Fruit fly (Drosophila melanogaster) whole organism, embryonic: ENCODE measurements around the gene Grip128.

Experiments used
- ATbp ChIP-seq: fragments of 200-800 bp; sonication (Bioruptor generic); optimal IDR thresholded peaks from 2 replicates; lab custom pipeline; 2017; ENCODE audit warnings: missing biosample characterization, mild to moderate bottlenecking, missing genetic modification characterization, missing genetic modification reagents
- CG10543 ChIP-seq: fragments of 200-800 bp; sonication (Bioruptor generic); optimal IDR thresholded peaks from 3 replicates; lab custom pipeline; 2017; ENCODE audit warnings: missing biosample characterization, mild to moderate bottlenecking, missing genetic modification characterization, moderate library complexity
- CG11504 ChIP-seq: fragments of 200-800 bp; sonication (Bioruptor generic); optimal IDR thresholded peaks from 3 replicates; lab custom pipeline; 2019; ENCODE audit warnings: missing biosample characterization, mild to moderate bottlenecking, missing genetic modification characterization, moderate library complexity
- CG11696 ChIP-seq: fragments of 200-800 bp; sonication (Bioruptor generic); IDR thresholded peaks from 2 replicates; pipeline ENCODE4 v1.3.6; 2022; ENCODE audit warnings: missing biosample characterization, missing genetic modification characterization
- CG1233 ChIP-seq: fragments of 200-800 bp; sonication (Bioruptor generic); optimal IDR thresholded peaks from 4 replicates; lab custom pipeline; 2018; ENCODE audit warnings: missing biosample characterization, mild to moderate bottlenecking, missing genetic modification characterization
- CG15601 ChIP-seq: fragments of 200-800 bp; sonication (Bioruptor generic); optimal IDR thresholded peaks from 3 replicates; lab custom pipeline; 2019; ENCODE audit warnings: missing biosample characterization, mild to moderate bottlenecking, missing genetic modification characterization, moderate library complexity
- CG1603 ChIP-seq: fragments of 200-800 bp; sonication (Bioruptor generic); optimal IDR thresholded peaks from 2 replicates; lab custom pipeline; 2019; ENCODE audit warnings: missing biosample characterization, mild to moderate bottlenecking, missing genetic modification characterization, moderate library complexity
- CG1792 ChIP-seq: fragments of 200-800 bp; sonication (Bioruptor generic); optimal IDR thresholded peaks from 2 replicates; lab custom pipeline; 2016; ENCODE audit warnings: missing biosample characterization, missing genetic modification characterization
- CG18262 ChIP-seq: fragments of 200-800 bp; optimal IDR thresholded peaks from 3 replicates; lab custom pipeline; 2019; ENCODE audit warnings: missing biosample characterization, mild to moderate bottlenecking, missing genetic modification characterization, moderate library complexity
- CG2712 ChIP-seq: fragments of 200-800 bp; optimal IDR thresholded peaks from 3 replicates; lab custom pipeline; 2019; ENCODE audit warnings: missing biosample characterization, mild to moderate bottlenecking, missing genetic modification characterization, moderate library complexity
- CG30403 ChIP-seq: fragments of 200-800 bp; sonication (Bioruptor generic); optimal IDR thresholded peaks from 3 replicates; lab custom pipeline; 2016; ENCODE audit warnings: missing biosample characterization, missing genetic modification characterization
- CG3065 ChIP-seq: fragments of 200-800 bp; sonication (Bioruptor generic); optimal IDR thresholded peaks from 2 replicates; lab custom pipeline; 2016; ENCODE audit warnings: missing biosample characterization, missing genetic modification characterization
- CG31441 ChIP-seq: fragments of 200-800 bp; sonication (Bioruptor generic); IDR thresholded peaks from 2 replicates; pipeline ENCODE4 v1.3.6; 2022; ENCODE audit warnings: missing biosample characterization, missing genetic modification characterization
- CG33213 ChIP-seq: fragments of 200-800 bp; sonication (Bioruptor generic); optimal IDR thresholded peaks from 3 replicates; lab custom pipeline; 2016; ENCODE audit warnings: missing biosample characterization, missing genetic modification characterization
- CG5953 ChIP-seq: fragments of 200-800 bp; sonication (Bioruptor generic); IDR thresholded peaks from 2 replicates; pipeline ENCODE4 v1.3.6; 2022; ENCODE audit warnings: missing biosample characterization, missing genetic modification characterization
- CG6175 ChIP-seq: fragments of 200-800 bp; sonication (Bioruptor generic); IDR thresholded peaks from 3 replicates; pipeline ENCODE4 v1.3.6; 2022; ENCODE audit warnings: missing biosample characterization, missing genetic modification characterization
- CG6254 ChIP-seq: fragments of 200-800 bp; sonication (Bioruptor generic); optimal IDR thresholded peaks from 3 replicates; lab custom pipeline; 2017; ENCODE audit warnings: mild to moderate bottlenecking, missing biosample characterization, missing genetic modification reagents, missing genetic modification characterization
- CG7745 ChIP-seq: fragments of 200-800 bp; sonication (Bioruptor generic); optimal IDR thresholded peaks from 2 replicates; lab custom pipeline; 2018; ENCODE audit warnings: missing biosample characterization, mild to moderate bottlenecking, missing genetic modification characterization, moderate library complexity
- CG8290 ChIP-seq, 3 experiments: fragments of 200-800 bp; sonication (Bioruptor generic); optimal IDR thresholded peaks; 2 replicates each; lab custom pipeline; 2016 to 2019; ENCODE audit warnings: missing biosample characterization in 3 of 3, missing genetic modification characterization in 3 of 3, mild to moderate bottlenecking in 2 of 3, moderate library complexity in 1 of 3
- CG9609 ChIP-seq: fragments of 200-800 bp; sonication (Bioruptor generic); optimal IDR thresholded peaks from 3 replicates; lab custom pipeline; 2016; ENCODE audit warnings: missing biosample characterization, missing genetic modification characterization
- CG9727 ChIP-seq: fragments of 200-800 bp; sonication (Bioruptor generic); optimal IDR thresholded peaks from 3 replicates; lab custom pipeline; 2017; ENCODE audit warnings: missing biosample characterization, mild to moderate bottlenecking, missing genetic modification characterization
- Ets65A ChIP-seq: fragments of 200-800 bp; sonication (Bioruptor generic); peaks from one replicate; lab custom pipeline; 2016; ENCODE audit warnings: missing biosample characterization, missing genetic modification characterization
- HLH54F ChIP-seq: fragments of 200-800 bp; sonication (Bioruptor generic); optimal IDR thresholded peaks from 3 replicates; lab custom pipeline; 2016; ENCODE audit warnings: missing biosample characterization, missing genetic modification characterization
- Kr ChIP-seq: fragments of 200-800 bp; sonication (Bioruptor generic); optimal IDR thresholded peaks from 2 replicates; lab custom pipeline; 2017; ENCODE audit warnings: missing biosample characterization, mild to moderate bottlenecking, missing genetic modification characterization
- Med ChIP-seq: fragments of 200-800 bp; sonication (Bioruptor generic); peaks from one replicate; lab custom pipeline; 2016; ENCODE audit warnings: missing biosample characterization, missing genetic modification characterization, mild to moderate bottlenecking, inconsistent platforms, moderate library complexity
- Mes4 ChIP-seq: fragments of 200-800 bp; sonication (Bioruptor generic); optimal IDR thresholded peaks from 2 replicates; lab custom pipeline; 2016; ENCODE audit warnings: missing biosample characterization, missing genetic modification characterization
- Sox100B ChIP-seq: fragments of 200-800 bp; sonication (Bioruptor generic); optimal IDR thresholded peaks from 3 replicates; lab custom pipeline; 2018; ENCODE audit warnings: missing biosample characterization, mild to moderate bottlenecking, missing genetic modification characterization
- Trl ChIP-seq, 3 experiments: fragments of >200 bp in 2 of 3; fragments of 200-800 bp in 1 of 3; sonication (Bioruptor generic) in 1 of 3; optimal IDR thresholded peaks; 2 replicates in 1 of 3; 3 replicates in 2 of 3; lab custom pipeline; 2016 to 2017; ENCODE audit warnings: missing biosample characterization in 1 of 3, missing genetic modification characterization in 1 of 3
- ap ChIP-seq: fragments of 200-800 bp; sonication (Bioruptor generic); IDR thresholded peaks from 2 replicates; pipeline ENCODE4 v1.3.6; 2022; ENCODE audit warnings: missing biosample characterization, missing genetic modification characterization
- bigmax ChIP-seq: fragments of 200-800 bp; sonication (Bioruptor generic); optimal IDR thresholded peaks from 2 replicates; lab custom pipeline; 2018; ENCODE audit warnings: missing biosample characterization, mild to moderate bottlenecking, missing genetic modification characterization
- bsh ChIP-seq, 2 experiments: fragments of 200-800 bp; sonication (Bioruptor generic); optimal IDR thresholded peaks; 2 replicates each; lab custom pipeline; 2017 to 2018; ENCODE audit warnings: mild to moderate bottlenecking in 2 of 2, missing biosample characterization in 2 of 2, missing genetic modification characterization in 2 of 2, moderate library complexity in 1 of 2
- cg ChIP-seq: fragments of 200-800 bp; sonication (Bioruptor generic); optimal IDR thresholded peaks from 3 replicates; lab custom pipeline; 2019; ENCODE audit warnings: missing biosample characterization, mild to moderate bottlenecking, missing genetic modification characterization, moderate library complexity
- chm ChIP-seq: fragments of 200-800 bp; sonication (Bioruptor generic); IDR thresholded peaks from 2 replicates; pipeline ENCODE4 v1.3.6; 2022; ENCODE audit warnings: missing biosample characterization, missing genetic modification characterization
- crol ChIP-seq: fragments of 200-800 bp; sonication (Bioruptor generic); IDR thresholded peaks from 2 replicates; pipeline ENCODE4 v1.3.6; 2022; ENCODE audit warnings: missing biosample characterization, missing genetic modification characterization
- danr ChIP-seq: fragments of 200-800 bp; sonication (Bioruptor generic); IDR thresholded peaks from 2 replicates; pipeline ENCODE4 v1.3.6; 2022; ENCODE audit warnings: missing biosample characterization, missing genetic modification characterization
- dati ChIP-seq: fragments of 200-800 bp; sonication (Bioruptor generic); IDR thresholded peaks from 2 replicates; pipeline ENCODE4 v1.3.6; 2022; ENCODE audit warnings: missing biosample characterization, missing genetic modification characterization
- gem ChIP-seq: fragments of 200-800 bp; sonication (Bioruptor generic); optimal IDR thresholded peaks from 2 replicates; lab custom pipeline; 2019; ENCODE audit warnings: missing biosample characterization, mild to moderate bottlenecking, missing genetic modification characterization, moderate library complexity
- grau ChIP-seq: fragments of 200-800 bp; optimal IDR thresholded peaks from 3 replicates; lab custom pipeline; 2019; ENCODE audit warnings: missing biosample characterization, mild to moderate bottlenecking, missing genetic modification characterization, moderate library complexity
- gt ChIP-seq: fragments of 200-800 bp; sonication (Bioruptor generic); IDR thresholded peaks from 2 replicates; pipeline ENCODE4 v1.3.6; 2022; ENCODE audit warnings: missing biosample characterization, missing genetic modification characterization
- ham ChIP-seq: fragments of 200-800 bp; sonication (Bioruptor generic); IDR thresholded peaks from 2 replicates; pipeline ENCODE4 v1.3.6; 2022; ENCODE audit warnings: missing biosample characterization, missing genetic modification characterization
- kni ChIP-seq: fragments of 200-800 bp; sonication (Bioruptor generic); optimal IDR thresholded peaks from 3 replicates; lab custom pipeline; 2017; ENCODE audit warnings: mild to moderate bottlenecking, missing biosample characterization, missing genetic modification reagents, missing genetic modification characterization
- nmo ChIP-seq: fragments of 200-800 bp; sonication (Bioruptor generic); optimal IDR thresholded peaks from 2 replicates; lab custom pipeline; 2018; ENCODE audit warnings: missing biosample characterization, mild to moderate bottlenecking, missing genetic modification characterization, moderate library complexity
- phol ChIP-seq: fragments of 200-800 bp; sonication (Bioruptor generic); optimal IDR thresholded peaks from 3 replicates; lab custom pipeline; 2018; ENCODE audit warnings: missing biosample characterization, mild to moderate bottlenecking, missing genetic modification characterization, moderate library complexity
- pros ChIP-seq: fragments of 200-800 bp; sonication (Bioruptor generic); optimal IDR thresholded peaks from 3 replicates; lab custom pipeline; 2019; ENCODE audit warnings: missing biosample characterization, mild to moderate bottlenecking, missing genetic modification characterization, moderate library complexity
- ro ChIP-seq: fragments of 200-800 bp; sonication (Bioruptor generic); IDR thresholded peaks from 2 replicates; pipeline ENCODE4 v1.3.6; 2022; ENCODE audit warnings: missing biosample characterization, missing genetic modification characterization
- row ChIP-seq: fragments of 200-800 bp; sonication (Bioruptor generic); IDR thresholded peaks from 3 replicates; pipeline ENCODE4 v1.3.6; 2022; ENCODE audit warnings: missing biosample characterization, missing genetic modification characterization
- sqz ChIP-seq: fragments of 200-800 bp; sonication (Bioruptor generic); optimal IDR thresholded peaks from 3 replicates; lab custom pipeline; 2018; ENCODE audit warnings: missing biosample characterization, mild to moderate bottlenecking, missing genetic modification characterization

Grip128 gene

DNA sequence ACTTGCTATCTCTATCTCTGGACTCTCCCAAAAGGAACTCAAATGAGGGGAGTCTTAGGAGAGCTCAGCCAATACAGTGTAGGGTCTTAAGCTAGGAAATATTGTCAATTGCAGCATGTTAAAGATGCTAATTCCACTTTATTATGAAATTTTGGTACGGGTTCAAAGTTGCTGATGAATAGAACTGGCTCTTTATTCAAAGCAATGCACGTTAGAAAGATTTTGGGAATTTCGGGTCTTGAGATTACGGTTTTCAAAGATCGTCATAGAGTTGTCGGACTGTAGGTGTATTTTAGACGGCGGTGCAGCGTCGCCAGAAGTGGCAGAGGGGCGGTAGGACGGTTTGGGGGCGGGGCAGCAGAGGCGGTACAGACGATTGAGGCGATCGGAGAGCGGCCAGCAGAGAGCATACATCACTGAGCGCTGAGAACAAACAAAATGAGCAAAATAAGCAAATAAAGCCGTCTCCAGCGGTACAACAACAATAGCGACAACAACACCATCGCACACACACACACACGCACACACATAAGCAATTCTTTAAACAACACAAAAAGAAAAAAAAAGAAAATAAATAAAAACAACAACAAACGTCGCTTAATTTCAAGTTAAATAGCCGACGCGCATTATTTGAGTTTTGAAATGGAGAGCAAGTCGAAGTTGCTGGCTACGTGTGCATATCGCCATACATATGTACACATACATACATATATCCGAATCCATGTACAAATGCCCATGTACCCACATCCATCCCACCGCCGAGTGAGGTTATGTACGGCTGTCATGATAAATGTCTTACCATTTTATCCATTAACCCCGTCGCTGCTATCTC lies 25.7 kb upstream of the Grip128 start (continued):
- peak; percentile 20 for TF ChIP-seq CG6254 (GFP tag; lab: Kevin White, UChicago)
- peak; percentile 41 for TF ChIP-seq CG2712 (tag; lab: Kevin White, UChicago)
- peak; percentile 52 for TF ChIP-seq cg (GFP tag; lab: Kevin White, UChicago)
- TF ChIP-seq Trl (optimal IDR thresholded peaks at IDR 0.05; lab: Kevin White, UChicago), result peak; percentile 41 to 49
- TF ChIP-seq Trl (GFP tag; optimal IDR thresholded peaks at IDR 0.05; lab: Kevin White, UChicago), result no peak
- peak; percentile 71 for TF ChIP-seq ATbp
- TF ChIP-seq CG11504, result peak; percentile 1
- no peak for TF ChIP-seq ro (GFP tag; lab: Robert Waterston, UW)
- TF ChIP-seq CG30403, result peak; percentile 15
- TF ChIP-seq row (GFP tag; lab: Robert Waterston, UW), result peak; percentile 46
- peak; percentile 33 for TF ChIP-seq CG9727
- TF ChIP-seq crol (GFP tag; lab: Robert Waterston, UW), result peak; percentile 37; the same call in 1 of the 2 replicates
- TF ChIP-seq gem (tag; lab: Kevin White, UChicago), result peak; percentile 23
- no peak for TF ChIP-seq CG33213 (GFP tag; lab: Kevin White, UChicago)
- TF ChIP-seq danr (GFP tag; lab: Robert Waterston, UW), result no peak
- no peak for TF ChIP-seq Mes4 (GFP tag; lab: Kevin White, UChicago)
- no peak for TF ChIP-seq Sox100B (GFP tag; lab: Kevin White, UChicago)
- no peak for TF ChIP-seq gt (GFP tag; lab: Robert Waterston, UW)
- TF ChIP-seq CG15601 (tag; lab: Kevin White, UChicago), result peak; percentile 45
- TF ChIP-seq pros (GFP tag; lab: Kevin White, UChicago), result no peak
- peak; percentile 17 for TF ChIP-seq CG10543 (GFP tag; lab: Kevin White, UChicago)
- no peak for TF ChIP-seq CG9609 (GFP tag; lab: Kevin White, UChicago)
- peak; percentile 16 for TF ChIP-seq CG7745 (tag; lab: Kevin White, UChicago)
- TF ChIP-seq sqz (GFP tag; lab: Kevin White, UChicago), result peak; percentile 39
- TF ChIP-seq Kr (GFP tag; lab: Kevin White, UChicago), result peak; percentile 4
- peak; percentile 5 for TF ChIP-seq CG1233 (GFP tag; lab: Kevin White, UChicago)
- TF ChIP-seq Med (GFP tag; lab: Kevin White, UChicago), result peak; percentile 71
- TF ChIP-seq CG1603 (tag; lab: Kevin White, UChicago), result peak; percentile 20
- TF ChIP-seq ap (GFP tag; lab: Robert Waterston, UW), result 0 out of 2 replicates have a peak, but pooled peaks have one; percentile 9
- no peak for TF ChIP-seq HLH54F (GFP tag; lab: Kevin White, UChicago)
- no peak for TF ChIP-seq CG1792 (GFP tag; lab: Kevin White, UChicago)
- TF ChIP-seq CG18262, result peak; percentile 32
- peak; percentile 28 for TF ChIP-seq nmo (GFP tag; lab: Kevin White, UChicago)
- TF ChIP-seq chm (GFP tag; lab: Robert Waterston, UW), result peak; percentile 11; the same call in 1 of the 2 replicates
- peak; percentile 85 for TF ChIP-seq grau (tag; lab: Kevin White, UChicago)
- peak; percentile 92 for TF ChIP-seq Ets65A (GFP tag; lab: Kevin White, UChicago)
- no peak for TF ChIP-seq CG6175 (GFP tag; lab: Robert Waterston, UW)
- peak; percentile 87 for TF ChIP-seq bigmax (GFP tag; lab: Kevin White, UChicago)
- TF ChIP-seq CG31441, result 0 out of 2 replicates have a peak, but pooled peaks have one; percentile 10
- peak; percentile 8 for TF ChIP-seq phol
- TF ChIP-seq dati (GFP tag; lab: Robert Waterston, UW), result no peak
- TF ChIP-seq kni (GFP tag; lab: Kevin White, UChicago), result peak; percentile 48
- TF ChIP-seq CG8290 (GFP tag; optimal IDR thresholded peaks at IDR 0.05; lab: Kevin White, UChicago), result no peak
- TF ChIP-seq CG8290 (tag; optimal IDR thresholded peaks at IDR 0.05; lab: Kevin White, UChicago), result peak in 1 of 2 experiments; percentile 7
- TF ChIP-seq bsh (GFP tag; optimal IDR thresholded peaks at IDR 0.05; lab: Kevin White, UChicago), result peak in 1 of 2 experiments; percentile 2
- TF ChIP-seq CG11696, result peak; percentile 43; the same call in 1 of the 2 replicates
- no peak for TF ChIP-seq CG3065 (GFP tag; lab: Kevin White, UChicago)
- TF ChIP-seq ham (GFP tag; lab: Robert Waterston, UW), result no peak
- 0 out of 2 replicates have a peak, but pooled peaks have one; percentile 20 for TF ChIP-seq CG5953 (GFP tag; lab: Robert Waterston, UW)
